Fruit fly (Drosophila melanogaster) whole organism, embryonic: ENCODE measurements around the gene CG3815.

Experiments used
- Ada2b ChIP-seq: fragments of 200-800 bp; sonication (Bioruptor generic); IDR thresholded peaks from 2 replicates; pipeline ENCODE4 v1.3.6; 2022; ENCODE audit warnings: missing biosample characterization, missing genetic modification characterization
- CG10267 ChIP-seq: fragments of 200-800 bp; sonication (Bioruptor generic); optimal IDR thresholded peaks from 2 replicates; lab custom pipeline; 2018; ENCODE audit warnings: missing biosample characterization, mild to moderate bottlenecking, missing genetic modification characterization, moderate library complexity
- CG11247 ChIP-seq: fragments of 200-800 bp; sonication (Bioruptor generic); IDR thresholded peaks from 2 replicates; pipeline ENCODE4 v1.3.6; 2022; ENCODE audit warnings: missing biosample characterization, missing genetic modification characterization
- CG11504 ChIP-seq: fragments of 200-800 bp; sonication (Bioruptor generic); optimal IDR thresholded peaks from 3 replicates; lab custom pipeline; 2019; ENCODE audit warnings: missing biosample characterization, mild to moderate bottlenecking, missing genetic modification characterization, moderate library complexity
- CG12391 ChIP-seq: fragments of 200-800 bp; sonication (Bioruptor generic); optimal IDR thresholded peaks from 3 replicates; lab custom pipeline; 2018; ENCODE audit warnings: missing biosample characterization, mild to moderate bottlenecking, missing genetic modification characterization, moderate library complexity
- CG14014 ChIP-seq: fragments of 200-800 bp; sonication (Bioruptor generic); IDR thresholded peaks from 2 replicates; pipeline ENCODE4 v1.3.6; 2022; ENCODE audit warnings: missing biosample characterization, missing genetic modification characterization
- CG15269 ChIP-seq: fragments of 200-800 bp; sonication (Bioruptor generic); optimal IDR thresholded peaks from 2 replicates; lab custom pipeline; 2018; ENCODE audit warnings: missing biosample characterization, mild to moderate bottlenecking, missing genetic modification characterization, moderate library complexity
- CG16813 ChIP-seq: fragments of 200-800 bp; sonication (Bioruptor generic); IDR thresholded peaks from 3 replicates; pipeline ENCODE4 v1.3.6; 2022; ENCODE audit warnings: missing biosample characterization, missing genetic modification characterization; ENCODE audit not compliant: partially characterized antibody
- CG1792 ChIP-seq: fragments of 200-800 bp; sonication (Bioruptor generic); optimal IDR thresholded peaks from 2 replicates; lab custom pipeline; 2016; ENCODE audit warnings: missing biosample characterization, missing genetic modification characterization
- CG2116 ChIP-seq: fragments of 200-800 bp; sonication (Bioruptor generic); optimal IDR thresholded peaks from 3 replicates; lab custom pipeline; 2018; ENCODE audit warnings: missing biosample characterization, mild to moderate bottlenecking, missing genetic modification characterization
- CG2120 ChIP-seq: fragments of 200-800 bp; sonication (Bioruptor generic); optimal IDR thresholded peaks from 3 replicates; lab custom pipeline; 2016; ENCODE audit warnings: missing biosample characterization, missing genetic modification characterization
- CG31224 ChIP-seq: fragments of 200-800 bp; sonication (Bioruptor generic); IDR thresholded peaks from 2 replicates; pipeline ENCODE4 v1.3.6; 2022; ENCODE audit warnings: missing biosample characterization, missing genetic modification characterization
- CG31388 ChIP-seq: fragments of 200-800 bp; sonication (Bioruptor generic); optimal IDR thresholded peaks from 2 replicates; lab custom pipeline; 2016; ENCODE audit warnings: missing biosample characterization, missing genetic modification characterization
- CG7372 ChIP-seq: fragments of 200-800 bp; sonication (Bioruptor generic); IDR thresholded peaks from 2 replicates; pipeline ENCODE4 v1.3.6; 2022; ENCODE audit warnings: missing biosample characterization, missing genetic modification characterization
- CG7745 ChIP-seq: fragments of 200-800 bp; sonication (Bioruptor generic); optimal IDR thresholded peaks from 2 replicates; lab custom pipeline; 2018; ENCODE audit warnings: missing biosample characterization, mild to moderate bottlenecking, missing genetic modification characterization, moderate library complexity
- Dll ChIP-seq: fragments of 200-800 bp; sonication (Bioruptor generic); IDR thresholded peaks from 4 replicates; pipeline ENCODE4 v1.3.6; 2022; ENCODE audit warnings: missing biosample characterization, missing genetic modification characterization; ENCODE audit not compliant: partially characterized antibody
- Doc3 ChIP-seq: fragments of 200-800 bp; sonication (Bioruptor generic); IDR thresholded peaks from 3 replicates; pipeline ENCODE4 v1.3.6; 2022; ENCODE audit warnings: missing biosample characterization, missing genetic modification characterization; ENCODE audit not compliant: partially characterized antibody
- ERR ChIP-seq: fragments of 200-800 bp; sonication (Bioruptor generic); optimal IDR thresholded peaks from 2 replicates; lab custom pipeline; 2016; ENCODE audit warnings: missing biosample characterization, missing genetic modification characterization
- Fer1 ChIP-seq: fragments of 200-800 bp; sonication (Bioruptor generic); optimal IDR thresholded peaks from 2 replicates; lab custom pipeline; 2017; ENCODE audit warnings: missing biosample characterization, mild to moderate bottlenecking, missing genetic modification characterization
- Hr51 ChIP-seq, 2 experiments: fragments of 200-800 bp; sonication (Bioruptor generic); optimal IDR thresholded peaks; 2 replicates in 1 of 2; 3 replicates in 1 of 2; lab custom pipeline; 2016 to 2018; ENCODE audit warnings: missing biosample characterization in 2 of 2, missing genetic modification characterization in 2 of 2, mild to moderate bottlenecking in 1 of 2, moderate library complexity in 1 of 2
- Med ChIP-seq: fragments of 200-800 bp; sonication (Bioruptor generic); peaks from one replicate; lab custom pipeline; 2016; ENCODE audit warnings: missing biosample characterization, missing genetic modification characterization, mild to moderate bottlenecking, inconsistent platforms, moderate library complexity
- Mes4 ChIP-seq: fragments of 200-800 bp; sonication (Bioruptor generic); optimal IDR thresholded peaks from 2 replicates; lab custom pipeline; 2016; ENCODE audit warnings: missing biosample characterization, missing genetic modification characterization
- Rx ChIP-seq: fragments of 200-800 bp; sonication (Bioruptor generic); IDR thresholded peaks from 2 replicates; pipeline ENCODE4 v1.3.6; 2022; ENCODE audit warnings: missing biosample characterization, missing genetic modification characterization
- Six4 ChIP-seq: fragments of 200-800 bp; sonication (Bioruptor generic); optimal IDR thresholded peaks from 2 replicates; lab custom pipeline; 2016; ENCODE audit warnings: missing biosample characterization, missing genetic modification characterization
- Trl ChIP-seq, 3 experiments: fragments of >200 bp in 2 of 3; fragments of 200-800 bp in 1 of 3; sonication (Bioruptor generic) in 1 of 3; optimal IDR thresholded peaks; 2 replicates in 1 of 3; 3 replicates in 2 of 3; lab custom pipeline; 2016 to 2017; ENCODE audit warnings: missing biosample characterization in 1 of 3, missing genetic modification characterization in 1 of 3
- Xbp1 ChIP-seq: fragments of 200-800 bp; sonication (Bioruptor generic); optimal IDR thresholded peaks from 3 replicates; lab custom pipeline; 2016; ENCODE audit warnings: missing biosample characterization, mild to moderate bottlenecking, missing genetic modification characterization
- cg ChIP-seq: fragments of 200-800 bp; sonication (Bioruptor generic); optimal IDR thresholded peaks from 3 replicates; lab custom pipeline; 2019; ENCODE audit warnings: missing biosample characterization, mild to moderate bottlenecking, missing genetic modification characterization, moderate library complexity
- cwo ChIP-seq: fragments of 200-800 bp; sonication (Bioruptor generic); optimal IDR thresholded peaks from 3 replicates; lab custom pipeline; 2017; ENCODE audit warnings: missing biosample characterization, missing genetic modification characterization, mild to moderate bottlenecking, moderate library complexity, missing genetic modification reagents
- danr ChIP-seq: fragments of 200-800 bp; sonication (Bioruptor generic); IDR thresholded peaks from 2 replicates; pipeline ENCODE4 v1.3.6; 2022; ENCODE audit warnings: missing biosample characterization, missing genetic modification characterization
- fru ChIP-seq: fragments of >200 bp; optimal IDR thresholded peaks from 2 replicates; lab custom pipeline; 2017
- klu ChIP-seq: fragments of 200-800 bp; sonication (Bioruptor generic); IDR thresholded peaks from 2 replicates; pipeline ENCODE4 v1.3.6; 2022; ENCODE audit warnings: missing biosample characterization, missing genetic modification characterization
- knrl ChIP-seq: fragments of 200-800 bp; sonication (Bioruptor generic); IDR thresholded peaks from 3 replicates; pipeline ENCODE4 v1.3.6; 2022; ENCODE audit warnings: missing biosample characterization, missing genetic modification characterization; ENCODE audit not compliant: partially characterized antibody
- row ChIP-seq: fragments of 200-800 bp; sonication (Bioruptor generic); IDR thresholded peaks from 3 replicates; pipeline ENCODE4 v1.3.6; 2022; ENCODE audit warnings: missing biosample characterization, missing genetic modification characterization
- seq ChIP-seq: fragments of 200-800 bp; sonication (Bioruptor generic); IDR thresholded peaks from 2 replicates; pipeline ENCODE4 v1.3.6; 2022; ENCODE audit warnings: missing biosample characterization, missing genetic modification characterization
- sisA ChIP-seq: fragments of 200-800 bp; sonication (Bioruptor generic); IDR thresholded peaks from 2 replicates; pipeline ENCODE4 v1.3.6; 2022; ENCODE audit warnings: missing biosample characterization, missing genetic modification characterization
- sob ChIP-seq: fragments of 200-800 bp; sonication (Bioruptor generic); IDR thresholded peaks from 2 replicates; pipeline ENCODE4 v1.3.6; 2022; ENCODE audit warnings: missing biosample characterization, missing genetic modification characterization
- sr ChIP-seq: fragments of 200-800 bp; sonication (Bioruptor generic); IDR thresholded peaks from 3 replicates; pipeline ENCODE4 v1.3.6; 2022; ENCODE audit warnings: missing biosample characterization, missing genetic modification characterization
- stwl ChIP-seq: fragments of 200-800 bp; sonication (Bioruptor generic); optimal IDR thresholded peaks from 3 replicates; lab custom pipeline; 2018; ENCODE audit warnings: missing biosample characterization, mild to moderate bottlenecking, missing genetic modification characterization, moderate library complexity
- trem ChIP-seq: fragments of 200-800 bp; optimal IDR thresholded peaks from 3 replicates; lab custom pipeline; 2019; ENCODE audit warnings: missing biosample characterization, mild to moderate bottlenecking, missing genetic modification characterization, moderate library complexity
- unc-4 ChIP-seq: fragments of 200-800 bp; sonication (Bioruptor generic); IDR thresholded peaks from 2 replicates; pipeline ENCODE4 v1.3.6; 2022; ENCODE audit warnings: missing biosample characterization, missing genetic modification characterization; ENCODE audit not compliant: partially characterized antibody
- vvl ChIP-seq: fragments of 200-800 bp; sonication (Bioruptor generic); IDR thresholded peaks from 2 replicates; pipeline ENCODE4 v1.3.6; 2022; ENCODE audit warnings: missing biosample characterization, missing genetic modification characterization
- zfh2 ChIP-seq: fragments of 200-800 bp; sonication (Bioruptor generic); optimal IDR thresholded peaks from 2 replicates; lab custom pipeline; 2016; ENCODE audit warnings: missing biosample characterization, missing genetic modification characterization

The CG3815 gene

dm6 chrX:6301052-6301451 lies 5.9 kb downstream of the CG3815 start, which contains the start of gene CG12219 (continued):
- TF ChIP-seq row (no peak), Xbp1 (GFP tag; lab: Kevin White, UChicago) (no peak), Fer1 (GFP tag; lab: Kevin White, UChicago) (no peak), Six4 (no peak), Trl (optimal IDR thresholded peaks at IDR 0.05; lab: Kevin White, UChicago) (no peak), Trl (GFP tag; optimal IDR thresholded peaks at IDR 0.05; lab: Kevin White, UChicago) (no peak), CG2116 (GFP tag; lab: Kevin White, UChicago) (peak; percentile 61), fru (lab: Kevin White, UChicago) (no peak), sob (GFP tag; lab: Robert Waterston, UW) (no peak), CG10267 (tag; lab: Kevin White, UChicago) (peak; percentile 13), zfh2 (GFP tag; lab: Kevin White, UChicago) (no peak), danr (GFP tag; lab: Robert Waterston, UW) (no peak), unc-4 (GFP tag; lab: Robert Waterston, UW) (peak; percentile 69), Ada2b (GFP tag; lab: Robert Waterston, UW) (no peak), Doc3 (GFP tag; lab: Robert Waterston, UW) (0 out of 3 replicates have a peak, but pooled peaks have one; percentile 41), CG11247 (GFP tag; lab: Robert Waterston, UW) (no peak), cwo (GFP tag; lab: Kevin White, UChicago) (no peak), CG16813 (peak; percentile 42; the same call in 2 of the 3 replicates), CG1792 (GFP tag; lab: Kevin White, UChicago) (no peak), Med (peak; percentile 64), stwl (tag; lab: Kevin White, UChicago) (peak; percentile 74), cg (no peak), CG14014 (GFP tag; lab: Robert Waterston, UW) (no peak), sisA (GFP tag; lab: Robert Waterston, UW) (no peak), Dll (GFP tag; lab: Robert Waterston, UW) (peak; percentile 75), Rx (GFP tag; lab: Robert Waterston, UW) (no peak), klu (GFP tag; lab: Robert Waterston, UW) (no peak)
- TF ChIP-seq, all 482 proteins: peak for 54

dm6 chrX:6303196-6303595 lies 8.0 kb downstream of the CG3815 start:
- TF ChIP-seq seq (GFP tag; lab: Robert Waterston, UW) (no peak), CG15269 (peak; percentile 2), CG31224 (GFP tag; lab: Robert Waterston, UW) (no peak), Med (peak; percentile 37), sr (GFP tag; lab: Robert Waterston, UW) (peak; percentile 54; the same call in 1 of the 3 replicates), ERR (GFP tag; lab: Kevin White, UChicago) (no peak), CG12391 (tag; lab: Kevin White, UChicago) (peak; percentile 3), trem (tag; lab: Kevin White, UChicago) (no peak), knrl (no peak), CG7745 (no peak), CG7372 (GFP tag; lab: Robert Waterston, UW) (no peak), CG2120 (GFP tag; lab: Kevin White, UChicago) (peak; percentile 20), CG11504 (tag; lab: Kevin White, UChicago) (peak; percentile 29), CG31388 (no peak), Mes4 (GFP tag; lab: Kevin White, UChicago) (no peak), Hr51 (GFP tag; optimal IDR thresholded peaks at IDR 0.05; lab: Kevin White, UChicago) (peak in 1 of 2 experiments; percentile 20), vvl (peak; percentile 22; the same call in 1 of the 2 replicates)
